Worm (Caenorhabditis elegans): Measurements from ENCODE around the gene ttr-20.
A peak's percentile ranks its signal among the peaks of the same experiment; 100 is the strongest.

The ttr-20 gene

ce11 chrIV:4215349-4215748, 31.2 kb upstream of the ttr-20 start:
- TF ChIP-seq hpl-2 (GFP tag; optimal IDR thresholded peaks at IDR 0.05) = no peak
- TF ChIP-seq sup-37 (GFP tag; optimal IDR thresholded peaks at IDR 0.05) = no peak
- TF ChIP-seq lin-14 (GFP tag; optimal IDR thresholded peaks at IDR 0.05) = peak; percentile 88
- TF ChIP-seq sox-4 (tag; optimal IDR thresholded peaks at IDR 0.05) = no peak
- TF ChIP-seq unc-98 (GFP tag; IDR thresholded peaks at IDR 0.05) = no peak
- no peak for TF ChIP-seq irx-1 (tag; optimal IDR thresholded peaks at IDR 0.05)
- TF ChIP-seq pqm-1 (tag; optimal IDR thresholded peaks at IDR 0.05) = no peak
- TF ChIP-seq hlh-17 (GFP tag; optimal IDR thresholded peaks at IDR 0.05; ENCODE audit: borderline replicate concordance) = no peak
- TF ChIP-seq hlh-4 (tag; optimal IDR thresholded peaks at IDR 0.05) = no peak
- TF ChIP-seq nhr-237 (tag; optimal IDR thresholded peaks at IDR 0.05) = peak; percentile 18
- no peak for TF ChIP-seq ceh-90 (tag; optimal IDR thresholded peaks at IDR 0.05)
- TF ChIP-seq ceh-63 (GFP tag; optimal IDR thresholded peaks at IDR 0.05) = no peak
- TF ChIP-seq unc-62 (GFP tag; optimal IDR thresholded peaks at IDR 0.05) = no peak
- no peak for TF ChIP-seq ceh-8 (GFP tag; optimal IDR thresholded peaks at IDR 0.05)
- no peak for TF ChIP-seq isw-1 (GFP tag; IDR thresholded peaks at IDR 0.05)
- TF ChIP-seq pag-3 (tag; optimal IDR thresholded peaks at IDR 0.05; ENCODE audit: borderline replicate concordance, insufficient read depth) = no peak
- no peak for TF ChIP-seq nhr-76 (tag; optimal IDR thresholded peaks at IDR 0.05)
- peak; percentile 10 for TF ChIP-seq xbp-1 (tag; optimal IDR thresholded peaks at IDR 0.05)
- TF ChIP-seq egl-13 (tag; optimal IDR thresholded peaks at IDR 0.05) = no peak
- TF ChIP-seq unc-130 (tag; optimal IDR thresholded peaks at IDR 0.05) = no peak
- TF ChIP-seq nhr-28 (tag; optimal IDR thresholded peaks at IDR 0.05) = no peak
- TF ChIP-seq mdl-1 (tag; optimal IDR thresholded peaks at IDR 0.05) = peak in 1 of 2 experiments; percentile 81
- peak; percentile 34 for TF ChIP-seq nhr-19 (GFP tag; conservative IDR thresholded peaks at IDR 0.05)
- peak; percentile 49 to 68 for TF ChIP-seq lin-35 (GFP tag; optimal IDR thresholded peaks at IDR 0.05)
- TF ChIP-seq alr-1 (tag; optimal IDR thresholded peaks at IDR 0.05; ENCODE audit: borderline replicate concordance) = no peak
- no peak for TF ChIP-seq tlp-1 (tag; optimal IDR thresholded peaks at IDR 0.05)
- peak; percentile 21 to 61 (median 39) for TF ChIP-seq ceh-82 (tag; optimal IDR thresholded peaks at IDR 0.05)
- TF ChIP-seq F16B12.6 (tag; optimal IDR thresholded peaks at IDR 0.05) = peak; percentile 39
- TF ChIP-seq C34B4.2 (tag; optimal IDR thresholded peaks at IDR 0.05) = no peak
- TF ChIP-seq nhr-84 (tag; optimal IDR thresholded peaks at IDR 0.05) = no peak
- no peak for TF ChIP-seq ets-5 (GFP tag; IDR thresholded peaks at IDR 0.05)
- peak; percentile 60 to 78 for TF ChIP-seq efl-1 (optimal IDR thresholded peaks at IDR 0.05)
- peak; percentile 21 to 87 for TF ChIP-seq efl-1 (GFP tag; optimal IDR thresholded peaks at IDR 0.05 in 1 of 2)
- peak; percentile 11 for TF ChIP-seq jun-1 (tag; optimal IDR thresholded peaks at IDR 0.05)
- TF ChIP-seq egl-27 (tag; optimal IDR thresholded peaks at IDR 0.05) = no peak
- TF ChIP-seq dsc-1 (tag; optimal IDR thresholded peaks at IDR 0.05) = peak; percentile 5
- no peak for TF ChIP-seq efl-3 (GFP tag; optimal IDR thresholded peaks at IDR 0.05)
- TF ChIP-seq elt-2 (tag; optimal IDR thresholded peaks at IDR 0.05) = no peak
- TF ChIP-seq fos-1 (tag; optimal IDR thresholded peaks at IDR 0.05) = peak; percentile 15
- TF ChIP-seq mep-1 (tag; optimal IDR thresholded peaks at IDR 0.05) = peak; percentile 78
- TF ChIP-seq nhr-71 (tag; optimal IDR thresholded peaks at IDR 0.05) = peak; percentile 78
- peak; percentile 43 for TF ChIP-seq rnt-1 (tag; optimal IDR thresholded peaks at IDR 0.05)
- peak; percentile 29 for TF ChIP-seq nhr-90 (tag; optimal IDR thresholded peaks at IDR 0.05; ENCODE audit: poor library complexity)
- peak in 3 of 6 experiments; percentile 23 to 72 (median 47) for TF ChIP-seq elt-3 (tag; optimal IDR thresholded peaks at IDR 0.05)
- no peak for TF ChIP-seq zip-4 (GFP tag; optimal IDR thresholded peaks at IDR 0.05)
- peak in 2 of 3 experiments; percentile 24 to 45 for TF ChIP-seq dpl-1 (GFP tag; optimal IDR thresholded peaks at IDR 0.05)
- peak; percentile 51 for TF ChIP-seq C16A3.4 (tag; optimal IDR thresholded peaks at IDR 0.05)
- no peak for TF ChIP-seq ztf-11 (tag; optimal IDR thresholded peaks at IDR 0.05)
- peak; percentile 62 for TF ChIP-seq nhr-47 (tag; optimal IDR thresholded peaks at IDR 0.05)
- TF ChIP-seq tbx-2 (tag; optimal IDR thresholded peaks at IDR 0.05) = peak; percentile 32
- TF ChIP-seq grh-1 (GFP tag; IDR thresholded peaks at IDR 0.05) = no peak
- peak; percentile 80 for TF ChIP-seq snu-23 (GFP tag; optimal IDR thresholded peaks at IDR 0.05)

Measured in whole organism, L1 larva.